Worm (Caenorhabditis elegans) whole organism, young adult: ENCODE measurements around the gene F18G5.6.

Source experiments
- Y53F4B.3 ChIP-seq: fragments of 200-800 bp; sonication (Bioruptor generic); IDR thresholded peaks from 2 replicates; pipeline ENCODE4 v1.3.6; 2022; ENCODE audit warnings: missing genetic modification reagents, missing genetic modification characterization, missing compliant biosample characterization
- aptf-2 ChIP-seq: fragments of 200-800 bp; sonication (Bioruptor generic); conservative IDR thresholded peaks from 2 replicates; pipeline ENCODE4 v1.3.6; 2022; ENCODE audit warnings: missing genetic modification reagents, missing genetic modification characterization, missing compliant biosample characterization
- let-607 ChIP-seq, 2 experiments: fragments of 200-800 bp in 1 of 2; sonication (Bioruptor generic) in 1 of 2; sonication (generic microtip) in 1 of 2; optimal IDR thresholded peaks; 2 replicates each; lab custom pipeline; 2016 to 2018; ENCODE audit warnings: mild to moderate bottlenecking in 2 of 2, missing compliant biosample characterization in 2 of 2, missing genetic modification characterization in 2 of 2, moderate library complexity in 2 of 2, missing genotype in 1 of 2
- lin-35 ChIP-seq, 3 experiments: fragments of 150-350 bp in 2 of 3; sonication (generic microtip) in 1 of 3; optimal IDR thresholded peaks; 2 replicates each; lab custom pipeline; 2014 to 2018; ENCODE audit warnings: missing biosample characterization in 3 of 3, missing genetic modification characterization in 3 of 3, missing genetic modification reagents in 3 of 3
- madf-3 ChIP-seq: fragments of 200-800 bp; sonication (Bioruptor generic); IDR thresholded peaks from 2 replicates; pipeline ENCODE4 v1.3.6; 2022; ENCODE audit warnings: missing genetic modification reagents, missing genetic modification characterization, missing compliant biosample characterization
- pha-4 ChIP-seq: fragments of 150-350 bp; sonication (generic microtip); optimal IDR thresholded peaks from 2 replicates; lab custom pipeline; 2014; ENCODE audit warnings: missing biosample characterization, missing genetic modification reagents, missing genetic modification characterization
- tbx-9 ChIP-seq: sonication (generic microtip); optimal IDR thresholded peaks from 2 replicates; lab custom pipeline; 2016; ENCODE audit warnings: borderline replicate concordance, missing genetic modification characterization, inconsistent platforms, missing compliant biosample characterization

DNA sequence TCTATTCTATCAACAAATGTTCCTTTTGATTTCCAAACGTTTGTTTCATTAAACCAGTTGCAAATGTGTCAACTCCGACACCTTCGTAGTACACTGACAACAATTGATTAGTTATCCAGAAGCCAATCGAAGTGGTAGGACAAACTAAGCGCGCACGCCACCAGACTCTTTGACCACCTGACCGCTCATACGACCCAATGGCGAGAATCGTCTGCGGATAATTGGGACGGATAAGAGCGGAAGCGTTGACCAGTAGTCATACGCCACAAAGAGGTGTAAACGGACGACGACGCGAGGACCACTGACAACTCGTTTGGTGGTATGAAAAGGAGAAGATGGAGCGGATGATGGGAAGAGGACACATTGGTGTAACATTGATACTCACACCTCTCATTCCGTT, 36.2 kb upstream of the F18G5.6 start:
- TF ChIP-seq pha-4 (tag; lab: Kevin White, UChicago), result no peak
- TF ChIP-seq tbx-9 (tag; lab: Kevin White, UChicago), result no peak
- TF ChIP-seq let-607 (tag; optimal IDR thresholded peaks at IDR 0.05; lab: Kevin White, UChicago), result no peak
- no peak for TF ChIP-seq madf-3
- TF ChIP-seq aptf-2, result no peak
- no peak for TF ChIP-seq Y53F4B.3 (GFP tag; lab: Robert Waterston, UW)
- no peak for TF ChIP-seq lin-35 (GFP tag; optimal IDR thresholded peaks at IDR 0.05; lab: Kevin White, UChicago)
